Fruit fly (Drosophila melanogaster) whole organism, wandering third instar larva: ENCODE data around the gene RpL34a.

Source experiments
- Abd-B ChIP-seq: fragments of >200 bp; optimal IDR thresholded peaks from 2 replicates; lab custom pipeline; 2017; ENCODE audit warnings: missing biosample characterization, missing genetic modification characterization
- CG32264 ChIP-seq: fragments of 200-800 bp; sonication (Bioruptor generic); optimal IDR thresholded peaks from 2 replicates; lab custom pipeline; 2016; ENCODE audit warnings: missing biosample characterization, missing genetic modification characterization
- CG9705 ChIP-seq: fragments of 200-800 bp; sonication (Bioruptor generic); optimal IDR thresholded peaks from 2 replicates; lab custom pipeline; 2018; ENCODE audit warnings: missing biosample characterization, mild to moderate bottlenecking, missing genetic modification characterization
- CrebA ChIP-seq: fragments of 200-800 bp; sonication (Bioruptor generic); optimal IDR thresholded peaks from 2 replicates; lab custom pipeline; 2016; ENCODE audit warnings: missing biosample characterization, mild to moderate bottlenecking, missing genetic modification characterization, borderline replicate concordance
- Dfd ChIP-seq: fragments of >200 bp; optimal IDR thresholded peaks from 2 replicates; lab custom pipeline; 2017; ENCODE audit warnings: missing biosample characterization, missing genetic modification characterization
- Dif ChIP-seq: fragments of 200-275, 200-300 bp; sonication (Bioruptor generic); optimal IDR thresholded peaks from 2 replicates; lab custom pipeline; 2018; ENCODE audit warnings: missing biosample characterization, missing genetic modification characterization; ENCODE audit not compliant: partially characterized antibody
- GATAd ChIP-seq: sonication (Bioruptor generic); optimal IDR thresholded peaks from 2 replicates; lab custom pipeline; 2016; ENCODE audit warnings: missing biosample characterization, missing genetic modification characterization
- HLH106 ChIP-seq: fragments of 200-800 bp; optimal IDR thresholded peaks from 3 replicates; lab custom pipeline; 2019; ENCODE audit warnings: missing biosample characterization, mild to moderate bottlenecking, missing genetic modification characterization, moderate library complexity
- Hnf4 ChIP-seq: fragments of 200-800 bp; sonication (Bioruptor generic); optimal IDR thresholded peaks from 2 replicates; lab custom pipeline; 2016; ENCODE audit warnings: missing biosample characterization, mild to moderate bottlenecking, missing genetic modification characterization
- Hr78 ChIP-seq: fragments of >200 bp; optimal IDR thresholded peaks from 2 replicates; lab custom pipeline; 2017; ENCODE audit warnings: missing biosample characterization, missing genetic modification characterization
- Hr83 ChIP-seq: fragments of 200-300 bp; sonication (Bioruptor generic); optimal IDR thresholded peaks from 2 replicates; lab custom pipeline; 2016; ENCODE audit warnings: missing biosample characterization, mild to moderate bottlenecking, missing genetic modification characterization, moderate library complexity; ENCODE audit not compliant: poor library complexity, severe bottlenecking
- Jra ChIP-seq: sonication (Bioruptor generic); optimal IDR thresholded peaks from 2 replicates; lab custom pipeline; 2016; ENCODE audit warnings: missing biosample characterization, missing genetic modification characterization
- Mio ChIP-seq: sonication (Bioruptor generic); optimal IDR thresholded peaks from 2 replicates; lab custom pipeline; 2016; ENCODE audit warnings: missing biosample characterization, missing genetic modification characterization
- Myc ChIP-seq: fragments of >200 bp; optimal IDR thresholded peaks from 2 replicates; lab custom pipeline; 2017
- N ChIP-seq: fragments of >200 bp; optimal IDR thresholded peaks from 2 replicates; lab custom pipeline; 2018; ENCODE audit warnings: missing biosample characterization, missing external identifiers, missing genetic modification characterization
- OdsH ChIP-seq: fragments of 200-800 bp; sonication (Bioruptor generic); optimal IDR thresholded peaks from 2 replicates; lab custom pipeline; 2016; ENCODE audit warnings: missing biosample characterization, mild to moderate bottlenecking, missing genetic modification characterization
- Rel ChIP-seq, 2 experiments: fragments of 200-800 bp; sonication (Bioruptor generic) in 1 of 2; optimal IDR thresholded peaks; 2 replicates in 1 of 2; 3 replicates in 1 of 2; lab custom pipeline; 2016 to 2019; ENCODE audit warnings: mild to moderate bottlenecking in 2 of 2, missing biosample characterization in 2 of 2, missing genetic modification characterization in 2 of 2, moderate library complexity in 1 of 2
- Sp1 ChIP-seq: fragments of 200-800 bp; sonication (Bioruptor generic); optimal IDR thresholded peaks from 3 replicates; lab custom pipeline; 2019; ENCODE audit warnings: missing biosample characterization, mild to moderate bottlenecking, missing genetic modification characterization, moderate library complexity
- Vsx2 ChIP-seq: fragments of 200-300, 225-300 bp; sonication (Bioruptor generic); optimal IDR thresholded peaks from 2 replicates; lab custom pipeline; 2018; ENCODE audit warnings: missing biosample characterization, missing genetic modification characterization; ENCODE audit not compliant: partially characterized antibody
- br ChIP-seq: fragments of 200-800 bp; sonication (Bioruptor generic); optimal IDR thresholded peaks from 2 replicates; lab custom pipeline; 2016; ENCODE audit warnings: missing biosample characterization, missing genetic modification characterization
- brk ChIP-seq: fragments of 200-800 bp; sonication (Bioruptor generic); optimal IDR thresholded peaks from 2 replicates; lab custom pipeline; 2016; ENCODE audit warnings: missing biosample characterization, mild to moderate bottlenecking, missing genetic modification characterization
- dl ChIP-seq, 2 experiments: fragments of 175-275, 200-275 bp in 1 of 2; fragments of 200-275 bp in 1 of 2; sonication (Bioruptor generic); optimal IDR thresholded peaks; lab custom pipeline; 2018; ENCODE audit warnings: mild to moderate bottlenecking in 2 of 2, missing biosample characterization in 2 of 2, missing genetic modification characterization in 2 of 2, moderate library complexity in 2 of 2; ENCODE audit not compliant: partially characterized antibody in 2 of 2, insufficient read depth in 1 of 2
- dmrt93B ChIP-seq: fragments of 200-800 bp; sonication (Bioruptor generic); optimal IDR thresholded peaks from 2 replicates; lab custom pipeline; 2018; ENCODE audit warnings: missing biosample characterization, mild to moderate bottlenecking, missing genetic modification characterization
- dsf ChIP-seq: sonication (Bioruptor generic); optimal IDR thresholded peaks from 2 replicates; lab custom pipeline; 2016; ENCODE audit warnings: missing biosample characterization, missing genetic modification characterization, borderline replicate concordance
- ey ChIP-seq: fragments of 200-800 bp; sonication (Bioruptor generic); optimal IDR thresholded peaks from 2 replicates; lab custom pipeline; 2016; ENCODE audit warnings: missing biosample characterization, missing genetic modification characterization
- foxo ChIP-seq, 2 experiments: fragments of 200-800 bp; sonication (Bioruptor generic); optimal IDR thresholded peaks; 2 replicates in 1 of 2; 3 replicates in 1 of 2; lab custom pipeline; 2016 to 2017; ENCODE audit warnings: missing biosample characterization in 2 of 2, missing genetic modification characterization in 2 of 2
- fru ChIP-seq: fragments of 200-800 bp; sonication (Bioruptor generic); optimal IDR thresholded peaks from 3 replicates; lab custom pipeline; 2016; ENCODE audit warnings: missing biosample characterization, mild to moderate bottlenecking, missing genetic modification characterization
- h ChIP-seq: fragments of 200-800 bp; sonication (Bioruptor generic); optimal IDR thresholded peaks from 3 replicates; lab custom pipeline; 2016; ENCODE audit warnings: missing biosample characterization, mild to moderate bottlenecking, missing genetic modification characterization
- jim ChIP-seq: fragments of 175-275, 200-325 bp; sonication (Bioruptor generic); optimal IDR thresholded peaks from 2 replicates; lab custom pipeline; 2016; ENCODE audit warnings: missing biosample characterization, mild to moderate bottlenecking, missing genetic modification characterization
- lola ChIP-seq: fragments of >200 bp; optimal IDR thresholded peaks from 2 replicates; lab custom pipeline; 2017; ENCODE audit warnings: missing biosample characterization, missing genetic modification characterization
- pan ChIP-seq: fragments of >200 bp; optimal IDR thresholded peaks from 2 replicates; lab custom pipeline; 2017
- psq ChIP-seq: fragments of 200-800 bp; sonication (Bioruptor generic); optimal IDR thresholded peaks from 3 replicates; lab custom pipeline; 2017; ENCODE audit warnings: missing biosample characterization, mild to moderate bottlenecking, missing genetic modification characterization, moderate library complexity
- rgr ChIP-seq: fragments of 200-800 bp; sonication (Bioruptor generic); optimal IDR thresholded peaks from 3 replicates; lab custom pipeline; 2016; ENCODE audit warnings: missing biosample characterization, mild to moderate bottlenecking, missing genetic modification characterization
- sage ChIP-seq: fragments of 200-800 bp; sonication (Bioruptor generic); optimal IDR thresholded peaks from 2 replicates; lab custom pipeline; 2016; ENCODE audit warnings: missing biosample characterization, mild to moderate bottlenecking, missing genetic modification characterization
- sv ChIP-seq: fragments of 200-800 bp; sonication (Bioruptor generic); optimal IDR thresholded peaks from 3 replicates; lab custom pipeline; 2016; ENCODE audit warnings: missing biosample characterization, missing genetic modification characterization
- tai ChIP-seq: sonication (Bioruptor generic); optimal IDR thresholded peaks from 2 replicates; lab custom pipeline; 2016; ENCODE audit warnings: missing biosample characterization, missing genetic modification characterization
- usp ChIP-seq: fragments of >200 bp; optimal IDR thresholded peaks from 2 replicates; lab custom pipeline; 2017; ENCODE audit warnings: missing biosample characterization, missing genetic modification characterization
- woc ChIP-seq: sonication (Bioruptor generic); optimal IDR thresholded peaks from 2 replicates; lab custom pipeline; 2016; ENCODE audit warnings: missing biosample characterization, mild to moderate bottlenecking, missing genetic modification characterization

Gene RpL34a

DNA sequence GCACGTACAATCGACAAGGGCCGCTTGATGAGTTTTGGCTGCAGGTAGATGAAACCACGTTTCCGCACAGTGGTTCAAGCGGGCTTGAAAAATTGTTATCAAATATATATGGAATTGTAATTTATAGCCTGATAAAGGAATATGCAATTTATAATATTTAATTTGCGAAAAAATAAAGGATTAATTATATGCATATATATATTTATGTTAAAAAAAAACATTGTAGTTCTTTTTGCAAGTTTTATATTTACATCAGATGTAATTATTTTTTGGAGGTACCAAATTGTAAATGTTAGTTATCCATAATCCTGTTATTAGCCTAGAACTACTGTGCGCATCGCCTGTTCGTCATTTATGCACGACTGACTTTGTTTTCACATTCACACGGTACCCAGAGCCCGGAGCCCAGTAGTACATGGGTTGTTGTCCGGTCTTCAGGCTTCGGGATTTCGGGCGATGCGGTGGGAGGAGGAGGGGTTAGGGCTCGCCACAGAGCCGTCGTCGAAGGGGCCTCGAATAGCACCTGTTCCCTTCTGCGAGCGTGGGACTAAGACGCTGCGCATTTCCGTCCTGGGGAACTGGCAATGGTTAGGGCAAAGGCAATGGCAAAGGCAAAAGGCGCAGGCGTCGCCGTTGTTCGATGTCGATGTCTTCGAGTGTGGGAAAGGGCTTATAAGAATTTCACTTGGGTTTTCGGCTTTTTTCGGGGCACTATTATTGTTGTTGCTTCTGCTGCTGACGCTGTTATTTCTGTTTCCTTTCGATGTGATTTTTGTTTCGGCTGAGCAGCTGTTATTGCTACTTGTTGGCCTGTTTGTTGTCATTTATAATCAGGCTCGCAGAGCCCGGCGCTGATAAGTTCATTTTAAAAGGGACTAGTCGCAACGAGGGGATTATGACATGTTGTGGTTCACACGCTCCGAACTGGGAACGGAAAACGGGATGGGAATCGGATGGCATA is 41.0 kb downstream of the RpL34a start:
- peak; percentile 93 for TF ChIP-seq OdsH (GFP tag; lab: Kevin White, UChicago)
- TF ChIP-seq Abd-B (GFP tag; lab: Kevin White, UChicago) = no peak
- peak; percentile 98 for TF ChIP-seq Sp1 (GFP tag; lab: Kevin White, UChicago)
- TF ChIP-seq Jra (GFP tag; lab: Kevin White, UChicago) = peak; percentile 58
- peak; percentile 96 for TF ChIP-seq Hr83 (GFP tag; lab: Kevin White, UChicago)
- peak; percentile 83 for TF ChIP-seq Dfd (GFP tag; lab: Kevin White, UChicago)
- TF ChIP-seq woc (GFP tag; lab: Kevin White, UChicago) = peak; percentile 91
- TF ChIP-seq h (GFP tag; lab: Kevin White, UChicago) = peak; percentile 84
- TF ChIP-seq jim = peak; percentile 49
- TF ChIP-seq HLH106 (tag; lab: Kevin White, UChicago) = peak; percentile 94
- no peak for TF ChIP-seq CrebA (GFP tag; lab: Kevin White, UChicago)
- TF ChIP-seq CG9705 (GFP tag; lab: Kevin White, UChicago) = peak; percentile 90
- TF ChIP-seq sv (GFP tag; lab: Kevin White, UChicago) = peak; percentile 41
- no peak for TF ChIP-seq CG32264 (GFP tag; lab: Kevin White, UChicago)
- peak; percentile 76 for TF ChIP-seq tai (GFP tag; lab: Kevin White, UChicago)
- TF ChIP-seq Dif (GFP tag; lab: Kevin White, UChicago) = peak; percentile 2
- peak; percentile 79 for TF ChIP-seq brk (GFP tag; lab: Kevin White, UChicago)
- no peak for TF ChIP-seq Hr78 (GFP tag; lab: Kevin White, UChicago)
- no peak for TF ChIP-seq pan (lab: Kevin White, UChicago)
- TF ChIP-seq psq (GFP tag; lab: Kevin White, UChicago) = peak; percentile 95
- TF ChIP-seq sage (GFP tag; lab: Kevin White, UChicago) = peak; percentile 36
- TF ChIP-seq dl (GFP tag; optimal IDR thresholded peaks at IDR 0.05; lab: Kevin White, UChicago; ENCODE audit: insufficient read depth in 1 of 2, partially characterized antibody in 2 of 2) = no peak
- TF ChIP-seq Mio (GFP tag; lab: Kevin White, UChicago) = no peak
- peak; percentile 77 for TF ChIP-seq Hnf4 (GFP tag; lab: Kevin White, UChicago)
- no peak for TF ChIP-seq usp (GFP tag; lab: Kevin White, UChicago)
- peak; percentile 52 for TF ChIP-seq dsf (GFP tag; lab: Kevin White, UChicago)
- peak in 1 of 2 experiments; percentile 93 for TF ChIP-seq foxo (GFP tag; optimal IDR thresholded peaks at IDR 0.05; lab: Kevin White, UChicago)
- TF ChIP-seq rgr = peak; percentile 87
- no peak for TF ChIP-seq lola
- peak; percentile 92 for TF ChIP-seq dmrt93B
- TF ChIP-seq Vsx2 (GFP tag; lab: Kevin White, UChicago) = peak; percentile 17
- peak; percentile 63 for TF ChIP-seq ey (GFP tag; lab: Kevin White, UChicago)
- peak; percentile 74 for TF ChIP-seq br (GFP tag; lab: Kevin White, UChicago)
- TF ChIP-seq GATAd = no peak
- TF ChIP-seq fru (GFP tag; lab: Kevin White, UChicago) = peak; percentile 90
- no peak for TF ChIP-seq N (GFP tag; lab: Kevin White, UChicago)
- peak; percentile 75 for TF ChIP-seq Rel (GFP tag; optimal IDR thresholded peaks at IDR 0.05; lab: Kevin White, UChicago)
- TF ChIP-seq Rel (tag; optimal IDR thresholded peaks at IDR 0.05; lab: Kevin White, UChicago) = peak; percentile 53
- TF ChIP-seq Myc (lab: Kevin White, UChicago) = no peak
